Worm (Caenorhabditis elegans): ENCODE measurements around the gene jmjd-3.1.
A peak's percentile ranks its signal among the peaks of the same experiment; 100 is the strongest.

Gene jmjd-3.1

DNA sequence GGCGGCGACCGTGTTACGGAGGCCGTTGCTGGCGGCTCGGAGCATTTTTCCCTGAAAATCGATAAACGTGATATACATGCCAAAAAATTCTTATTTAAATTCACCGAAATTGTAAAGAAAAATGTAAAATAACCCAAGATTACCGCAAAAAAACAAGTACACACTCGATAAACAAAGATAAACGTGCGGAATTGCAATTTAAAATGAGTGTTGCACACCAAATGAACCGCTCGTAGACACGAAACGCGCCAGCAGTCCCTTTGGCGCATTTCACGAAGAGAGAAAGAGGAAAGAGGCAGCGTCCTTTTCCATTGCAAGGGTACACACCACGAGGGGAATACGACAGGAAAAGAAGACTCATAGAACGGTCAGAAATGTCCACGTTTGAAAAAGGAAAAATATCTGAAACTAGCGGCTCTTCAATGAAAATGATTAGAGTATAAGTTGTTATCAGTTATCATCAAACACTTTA lies 24.8 kb upstream of the jmjd-3.1 start, which contains the start of gene sdha-1:
Gene sdha-1 (minus strand): TSS at position 51 of the 472 bp plus-strand sequence.
- no peak for TF ChIP-seq ceh-13 (GFP tag; optimal IDR thresholded peaks at IDR 0.05)
- TF ChIP-seq tbx-37 (GFP tag; conservative IDR thresholded peaks at IDR 0.05), result 0 out of 2 replicates have a peak, but pooled peaks have one; percentile 13
- TF ChIP-seq ceh-36 (tag; optimal IDR thresholded peaks at IDR 0.05), result no peak
- peak; percentile 31 for TF ChIP-seq hmg-4 (GFP tag; optimal IDR thresholded peaks at IDR 0.05)
- TF ChIP-seq sea-1 (GFP tag; conservative IDR thresholded peaks at IDR 0.05), result no peak
- TF ChIP-seq tbx-11 (GFP tag; IDR thresholded peaks at IDR 0.05), result 0 out of 2 replicates have a peak, but pooled peaks have one; percentile 22
- no peak for TF ChIP-seq pes-1 (GFP tag; IDR thresholded peaks at IDR 0.05)
- no peak for TF ChIP-seq ets-7 (tag; optimal IDR thresholded peaks at IDR 0.05)
- TF ChIP-seq hmbx-1 (tag; optimal IDR thresholded peaks at IDR 0.05), result no peak
- TF ChIP-seq hnd-1 (tag; optimal IDR thresholded peaks at IDR 0.05), result no peak
- TF ChIP-seq scrt-1 (GFP tag; IDR thresholded peaks at IDR 0.05), result no peak
- TF ChIP-seq B0310.2 (tag; optimal IDR thresholded peaks at IDR 0.05), result no peak
- TF ChIP-seq ama-1 (optimal IDR thresholded peaks at IDR 0.05), result no peak
- no peak for TF ChIP-seq tra-4 (tag; optimal IDR thresholded peaks at IDR 0.05)
- TF ChIP-seq aly-1 (tag; optimal IDR thresholded peaks at IDR 0.05), result no peak
- peak; percentile 43 for TF ChIP-seq F13C5.2 (tag; optimal IDR thresholded peaks at IDR 0.05)
- TF ChIP-seq flt-1 (GFP tag; IDR thresholded peaks at IDR 0.05), result no peak

DNA sequence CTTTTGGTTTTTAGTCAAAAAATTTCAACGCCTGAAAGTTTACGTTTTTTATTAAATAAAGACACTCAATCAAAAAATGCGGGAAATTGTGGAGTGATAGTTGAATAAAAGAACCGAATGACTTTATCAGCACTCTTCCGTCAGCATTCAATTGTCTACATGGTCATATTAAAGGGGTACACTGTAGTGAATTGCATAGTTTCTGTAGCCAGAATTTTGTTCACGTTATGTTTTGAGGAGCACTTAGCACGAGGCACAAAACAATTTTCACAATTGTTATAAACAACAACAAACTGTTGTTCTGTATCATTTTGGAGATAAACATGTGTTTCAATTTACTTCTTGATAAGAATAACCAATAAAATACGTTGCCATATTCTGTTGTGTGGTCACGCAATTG lies 21.8 kb upstream of the jmjd-3.1 start, which contains the start of gene D2021.4:
Gene D2021.4 (minus strand): TSS at position 48 of the 400 bp plus-strand sequence.
- TF ChIP-seq flt-1 (GFP tag; IDR thresholded peaks at IDR 0.05) (no peak), sea-1 (GFP tag; conservative IDR thresholded peaks at IDR 0.05) (no peak), tbx-37 (GFP tag; conservative IDR thresholded peaks at IDR 0.05) (no peak), F13C5.2 (tag; optimal IDR thresholded peaks at IDR 0.05) (no peak), ama-1 (optimal IDR thresholded peaks at IDR 0.05) (no peak), hmg-4 (GFP tag; optimal IDR thresholded peaks at IDR 0.05) (no peak), hnd-1 (tag; optimal IDR thresholded peaks at IDR 0.05) (no peak), aly-1 (tag; optimal IDR thresholded peaks at IDR 0.05) (no peak), pes-1 (GFP tag; IDR thresholded peaks at IDR 0.05) (no peak), tbx-11 (GFP tag; IDR thresholded peaks at IDR 0.05) (no peak), tra-4 (tag; optimal IDR thresholded peaks at IDR 0.05) (no peak), ceh-36 (tag; optimal IDR thresholded peaks at IDR 0.05) (no peak), hmbx-1 (tag; optimal IDR thresholded peaks at IDR 0.05) (no peak)

DNA sequence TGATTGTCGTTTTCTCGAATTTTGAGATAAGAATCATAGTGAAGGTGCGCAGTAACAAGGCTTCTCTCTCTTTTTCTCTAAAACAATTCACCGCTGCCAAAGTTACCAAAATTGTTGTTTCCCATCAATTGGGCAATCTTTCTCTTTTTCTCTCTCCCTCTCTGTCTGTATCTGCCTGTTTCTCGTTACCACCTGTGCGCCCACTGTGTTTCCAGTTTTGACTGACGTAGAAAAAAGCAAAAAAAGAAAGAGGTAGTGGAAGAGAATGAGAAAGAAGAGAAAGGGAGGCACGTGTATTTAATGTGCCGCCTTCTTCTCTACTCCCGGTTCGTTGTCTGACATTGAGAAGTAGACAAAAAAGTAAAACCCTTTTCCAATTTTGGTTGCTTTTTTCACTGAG lies 20.7 kb upstream of the jmjd-3.1 start:
- TF ChIP-seq tbx-11 (GFP tag; IDR thresholded peaks at IDR 0.05) (no peak), ama-1 (optimal IDR thresholded peaks at IDR 0.05) (no peak), F13C5.2 (tag; optimal IDR thresholded peaks at IDR 0.05) (no peak), aly-1 (tag; optimal IDR thresholded peaks at IDR 0.05) (no peak), scrt-1 (GFP tag; IDR thresholded peaks at IDR 0.05) (no peak), pes-1 (GFP tag; IDR thresholded peaks at IDR 0.05) (no peak), sea-1 (GFP tag; conservative IDR thresholded peaks at IDR 0.05) (no peak), hmbx-1 (tag; optimal IDR thresholded peaks at IDR 0.05) (no peak), hmg-4 (GFP tag; optimal IDR thresholded peaks at IDR 0.05) (no peak), ceh-36 (tag; optimal IDR thresholded peaks at IDR 0.05) (no peak), ceh-13 (GFP tag; optimal IDR thresholded peaks at IDR 0.05) (no peak), flt-1 (GFP tag; IDR thresholded peaks at IDR 0.05) (no peak), tra-4 (tag; optimal IDR thresholded peaks at IDR 0.05) (no peak), ets-7 (tag; optimal IDR thresholded peaks at IDR 0.05) (no peak), tbx-37 (GFP tag; conservative IDR thresholded peaks at IDR 0.05) (no peak), B0310.2 (tag; optimal IDR thresholded peaks at IDR 0.05) (no peak), hnd-1 (tag; optimal IDR thresholded peaks at IDR 0.05) (no peak)

DNA sequence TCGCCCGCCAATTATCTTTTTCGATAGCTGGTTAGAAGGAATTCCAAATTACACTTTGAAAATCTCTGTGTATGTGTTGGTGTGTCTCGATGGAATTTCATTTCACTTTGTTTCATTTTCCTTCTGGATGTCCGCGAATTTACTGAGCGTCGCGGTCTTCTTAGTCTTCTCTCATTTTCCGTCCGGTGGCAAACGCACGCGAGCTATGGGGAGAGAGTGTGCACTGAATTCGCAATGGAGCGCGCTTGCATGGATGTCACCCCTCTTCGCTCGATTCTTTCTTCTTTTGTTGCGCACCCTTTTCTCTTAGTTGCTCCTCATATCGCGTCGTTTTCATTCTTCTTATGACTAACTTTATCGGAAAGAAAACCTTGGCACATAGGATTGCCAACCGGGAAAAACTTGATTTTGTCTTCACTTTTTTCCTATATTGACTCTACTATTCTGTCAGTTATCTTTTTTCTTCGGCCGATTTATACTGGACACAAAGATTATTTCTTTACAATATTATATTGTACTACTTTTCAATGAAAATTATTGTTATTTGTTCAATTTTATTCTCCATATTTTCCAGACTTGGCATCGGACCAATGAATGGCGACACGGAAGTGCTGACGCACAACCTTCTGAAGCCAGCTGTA lies 19.0 kb upstream of the jmjd-3.1 start, which contains the start of gene dhhc-14:
Gene dhhc-14 (plus strand): TSS at position 591 of the 641 bp plus-strand sequence.
- TF ChIP-seq flt-1 (GFP tag; IDR thresholded peaks at IDR 0.05) (no peak), ceh-13 (GFP tag; optimal IDR thresholded peaks at IDR 0.05) (no peak), hmg-4 (GFP tag; optimal IDR thresholded peaks at IDR 0.05) (peak; percentile 53), aly-1 (tag; optimal IDR thresholded peaks at IDR 0.05) (no peak), tra-4 (tag; optimal IDR thresholded peaks at IDR 0.05) (no peak), tbx-11 (GFP tag; IDR thresholded peaks at IDR 0.05) (0 out of 2 replicates have a peak, but pooled peaks have one; percentile 18), F13C5.2 (tag; optimal IDR thresholded peaks at IDR 0.05) (peak; percentile 31)

DNA sequence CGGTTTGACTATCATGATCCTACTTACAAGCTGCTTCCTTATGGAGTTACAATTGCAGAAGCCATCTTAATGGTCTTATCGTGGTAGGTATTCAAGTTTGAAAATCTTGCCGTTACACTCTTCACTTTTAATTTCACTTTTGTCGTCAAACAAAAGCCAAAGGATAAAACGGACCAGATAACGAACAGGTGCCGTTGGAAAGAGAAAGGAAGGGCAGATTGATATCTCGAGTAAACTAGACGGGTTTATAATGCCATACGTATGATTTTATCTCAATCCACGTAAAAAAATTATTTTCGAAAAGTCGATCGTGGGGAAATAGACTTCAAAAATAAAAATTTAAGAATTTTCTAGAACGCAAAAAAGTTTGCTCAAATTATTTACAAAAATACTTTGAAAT lies 16.8 kb upstream of the jmjd-3.1 start:
- TF ChIP-seq B0310.2 (tag; optimal IDR thresholded peaks at IDR 0.05) (no peak), tbx-11 (GFP tag; IDR thresholded peaks at IDR 0.05) (no peak), tbx-37 (GFP tag; conservative IDR thresholded peaks at IDR 0.05) (no peak), ceh-36 (tag; optimal IDR thresholded peaks at IDR 0.05) (no peak), flt-1 (GFP tag; IDR thresholded peaks at IDR 0.05) (no peak), hnd-1 (tag; optimal IDR thresholded peaks at IDR 0.05) (no peak), sea-1 (GFP tag; conservative IDR thresholded peaks at IDR 0.05) (no peak), hmbx-1 (tag; optimal IDR thresholded peaks at IDR 0.05) (no peak), pes-1 (GFP tag; IDR thresholded peaks at IDR 0.05) (no peak), scrt-1 (GFP tag; IDR thresholded peaks at IDR 0.05) (no peak), F13C5.2 (tag; optimal IDR thresholded peaks at IDR 0.05) (no peak), aly-1 (tag; optimal IDR thresholded peaks at IDR 0.05) (no peak)

DNA sequence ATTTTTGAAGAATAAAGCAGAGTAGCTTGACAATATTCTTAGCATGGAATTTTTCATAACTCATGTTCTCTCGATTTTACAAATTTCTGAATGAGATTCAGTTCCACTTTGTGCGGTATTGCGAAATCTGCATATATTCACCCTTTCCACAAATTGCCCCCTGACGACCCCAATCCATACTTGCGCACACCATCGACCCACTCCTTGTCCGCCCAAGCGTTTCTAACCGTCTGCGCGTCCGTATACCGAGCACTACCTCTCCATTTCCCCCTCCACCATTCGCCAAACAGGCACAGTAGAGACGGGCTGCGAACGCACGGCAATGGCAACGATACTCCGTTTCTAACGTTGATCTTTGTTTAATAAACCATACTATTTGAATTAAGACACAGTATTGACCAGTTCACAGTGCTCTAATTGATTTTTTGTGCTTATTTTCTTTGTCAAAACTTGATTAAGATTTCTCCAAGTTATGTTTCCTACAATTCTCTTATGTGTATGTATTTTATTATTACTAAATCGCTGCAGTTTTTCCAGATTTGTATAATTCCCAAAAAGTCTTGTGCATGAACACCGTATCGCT lies 14.1 kb upstream of the jmjd-3.1 start, which contains the start of gene utx-1:
Gene utx-1 (plus strand): TSS at position 533 of the 583 bp plus-strand sequence.
- no peak for TF ChIP-seq ama-1 (optimal IDR thresholded peaks at IDR 0.05)
- peak; percentile 45 for TF ChIP-seq F13C5.2 (tag; optimal IDR thresholded peaks at IDR 0.05)
- no peak for TF ChIP-seq ets-7 (tag; optimal IDR thresholded peaks at IDR 0.05)
- peak; percentile 43 for TF ChIP-seq hmg-4 (GFP tag; optimal IDR thresholded peaks at IDR 0.05)
- peak; percentile 43 for TF ChIP-seq aly-1 (tag; optimal IDR thresholded peaks at IDR 0.05)

DNA sequence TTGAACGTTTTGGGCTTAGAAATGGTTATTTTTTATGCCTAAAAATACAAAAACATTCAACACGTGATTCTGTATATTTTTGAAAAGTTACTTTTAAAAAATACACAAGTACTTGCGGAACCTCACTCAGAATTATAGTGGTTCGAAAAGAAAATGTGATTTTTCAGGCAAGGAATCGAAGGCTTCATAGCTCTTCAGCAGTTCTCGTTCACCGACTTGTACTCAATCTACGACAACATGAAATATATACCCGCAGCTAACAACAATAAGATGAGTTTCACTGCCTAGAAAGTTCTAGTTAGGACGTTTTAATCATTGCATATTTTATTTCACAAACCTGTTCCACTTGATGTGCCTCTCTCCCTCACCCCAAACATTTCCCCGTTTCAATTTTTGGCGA lies 8.3 kb upstream of the jmjd-3.1 start:
- no peak for TF ChIP-seq hmg-4 (GFP tag; optimal IDR thresholded peaks at IDR 0.05)

Data from whole organism, early embryonic.